Fruit fly (Drosophila melanogaster) S2 (cell line): ENCODE results near the gene CG43880.

Experiments
- CG8478 ChIP-seq: fragments of >200 bp; optimal IDR thresholded peaks from 2 replicates; lab custom pipeline; 2018
- CTCF ChIP-seq, 2 experiments: fragments of >200 bp; optimal IDR thresholded peaks; 2 replicates each; lab custom pipeline; 2018

DNA sequence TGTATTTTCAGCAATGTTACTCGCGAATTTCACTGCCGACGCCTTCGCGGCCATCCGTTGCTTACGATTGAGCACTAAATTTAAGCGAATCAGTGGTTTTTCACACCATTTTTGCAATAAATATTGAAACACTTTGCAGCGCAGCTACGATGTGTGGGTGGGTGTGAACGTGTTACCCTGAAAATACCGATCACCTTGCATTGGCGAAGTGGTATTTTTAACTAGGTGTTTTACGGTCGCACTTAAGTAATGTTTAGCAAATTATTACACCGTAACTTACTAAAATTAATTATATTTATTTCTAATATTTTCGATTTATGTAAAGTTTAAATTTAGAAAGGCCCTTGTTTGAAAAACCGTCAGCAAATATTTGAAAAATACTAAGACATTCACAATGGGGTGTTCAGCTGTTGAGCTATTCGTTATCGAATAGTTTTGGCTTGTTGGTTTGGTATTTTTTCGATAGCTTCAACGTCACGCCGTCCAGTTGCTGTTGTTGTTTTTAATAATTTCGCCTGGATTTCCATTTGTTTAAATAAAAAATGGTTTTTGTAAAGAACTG is 10.1 kb downstream of the CG43880 start, which contains the start of the genes syd and Srp9:
- TF ChIP-seq CG8478 (lab: Kevin White, UChicago) (no peak), CTCF (optimal IDR thresholded peaks at IDR 0.05; lab: Kevin White, UChicago) (no peak)
